Worm (Caenorhabditis elegans) whole organism, L2 larva: ENCODE data around the gene clec-6.

ENCODE experiments used
- C34F6.9 ChIP-seq: fragments of 150-350 bp; optimal IDR thresholded peaks from 2 replicates; lab custom pipeline; 2014; ENCODE audit warnings: missing biosample characterization, missing genetic modification characterization
- F13H6.1 ChIP-seq: sonication (generic microtip); optimal IDR thresholded peaks from 2 replicates; lab custom pipeline; 2016; ENCODE audit warnings: missing genetic modification characterization, missing compliant biosample characterization
- R02D3.7 ChIP-seq: fragments of 150-350 bp; optimal IDR thresholded peaks from 2 replicates; lab custom pipeline; 2014; ENCODE audit warnings: missing biosample characterization, missing genetic modification characterization
- Y55F3AM.14 ChIP-seq: fragments of 200-800 bp; sonication (Bioruptor generic); optimal IDR thresholded peaks from 2 replicates; lab custom pipeline; 2018; ENCODE audit warnings: mild to moderate bottlenecking, missing genetic modification characterization, missing compliant biosample characterization
- ZK546.5 ChIP-seq: sonication (generic microtip); optimal IDR thresholded peaks from 2 replicates; lab custom pipeline; 2017; ENCODE audit warnings: missing biosample characterization, missing genetic modification characterization
- alr-1 ChIP-seq: fragments of 150-350 bp; optimal IDR thresholded peaks from 2 replicates; lab custom pipeline; 2014; ENCODE audit warnings: missing biosample characterization, missing genetic modification characterization
- aly-2 ChIP-seq: fragments of 150-350 bp; optimal IDR thresholded peaks from 2 replicates; lab custom pipeline; 2014; ENCODE audit warnings: missing biosample characterization, missing genetic modification characterization
- ama-1 ChIP-seq: fragments of 150-350 bp; optimal IDR thresholded peaks from 2 replicates; lab custom pipeline; 2018; ENCODE audit warnings: inconsistent platforms
- blmp-1 ChIP-seq: sonication (generic microtip); optimal IDR thresholded peaks from 2 replicates; lab custom pipeline; 2017; ENCODE audit warnings: missing genetic modification characterization, mild to moderate bottlenecking, missing compliant biosample characterization, antibody characterized with exemption, moderate library complexity; ENCODE audit not compliant: insufficient read depth
- ceh-16 ChIP-seq: fragments of 150-350 bp; optimal IDR thresholded peaks from 2 replicates; lab custom pipeline; 2014; ENCODE audit warnings: missing biosample characterization, missing genetic modification characterization
- ceh-82 ChIP-seq: fragments of 150-350 bp; optimal IDR thresholded peaks from 2 replicates; lab custom pipeline; 2014; ENCODE audit warnings: missing biosample characterization, missing genetic modification characterization
- crh-2 ChIP-seq: sonication (generic microtip); optimal IDR thresholded peaks from 2 replicates; lab custom pipeline; 2017; ENCODE audit warnings: missing biosample characterization, missing genetic modification characterization
- dmd-4 ChIP-seq: sonication (generic microtip); optimal IDR thresholded peaks from 2 replicates; lab custom pipeline; 2017; ENCODE audit warnings: missing biosample characterization, missing genetic modification characterization
- egl-27 ChIP-seq: sonication (generic microtip); optimal IDR thresholded peaks from 3 replicates; lab custom pipeline; 2017; ENCODE audit warnings: missing biosample characterization, missing genetic modification reagents, missing genetic modification characterization
- elt-1 ChIP-seq: fragments of 150-350 bp; optimal IDR thresholded peaks from 2 replicates; lab custom pipeline; 2014; ENCODE audit warnings: missing biosample characterization, missing genetic modification characterization
- elt-3 ChIP-seq: sonication (generic microtip); optimal IDR thresholded peaks from 2 replicates; lab custom pipeline; 2017; ENCODE audit warnings: missing biosample characterization, missing genetic modification characterization
- fos-1 ChIP-seq: fragments of 150-350 bp; optimal IDR thresholded peaks from 2 replicates; lab custom pipeline; 2014; ENCODE audit warnings: missing biosample characterization, missing genetic modification characterization
- gmeb-1 ChIP-seq: fragments of 150-350 bp; optimal IDR thresholded peaks from 2 replicates; lab custom pipeline; 2014; ENCODE audit warnings: missing biosample characterization, missing genetic modification characterization
- lin-11 ChIP-seq: fragments of 150-350 bp; sonication (generic microtip); optimal IDR thresholded peaks from 2 replicates; lab custom pipeline; 2014; ENCODE audit warnings: missing biosample characterization, missing genetic modification characterization, inconsistent platforms, mixed read lengths
- lin-13 ChIP-seq: fragments of 150-350 bp; optimal IDR thresholded peaks from 2 replicates; lab custom pipeline; 2014; ENCODE audit warnings: missing biosample characterization, missing genetic modification reagents, missing genetic modification characterization
- lin-39 ChIP-seq: fragments of 150-350 bp; optimal IDR thresholded peaks from 2 replicates; lab custom pipeline; 2014; ENCODE audit warnings: missing biosample characterization, missing genetic modification reagents, missing genetic modification characterization
- lsy-2 ChIP-seq, 2 experiments: fragments of 150-350 bp in 1 of 2; sonication (generic microtip) in 1 of 2; optimal IDR thresholded peaks; 2 replicates each; lab custom pipeline; 2014 to 2017; ENCODE audit warnings: missing biosample characterization in 2 of 2, missing genetic modification characterization in 2 of 2
- mab-5 ChIP-seq: fragments of 150-350 bp; optimal IDR thresholded peaks from 2 replicates; lab custom pipeline; 2014; ENCODE audit warnings: missing biosample characterization, missing genetic modification characterization
- mbf-1 ChIP-seq: sonication (generic microtip); optimal IDR thresholded peaks from 2 replicates; lab custom pipeline; 2017; ENCODE audit warnings: missing biosample characterization, missing genetic modification characterization
- mdl-1 ChIP-seq, 2 experiments: fragments of 150-350 bp in 1 of 2; sonication (generic microtip) in 1 of 2; optimal IDR thresholded peaks; 2 replicates each; lab custom pipeline; 2017; ENCODE audit warnings: missing biosample characterization in 2 of 2, missing genetic modification characterization in 2 of 2
- nhr-10 ChIP-seq: sonication (generic microtip); optimal IDR thresholded peaks from 2 replicates; lab custom pipeline; 2017; ENCODE audit warnings: missing biosample characterization, missing genetic modification characterization
- nhr-11 ChIP-seq: fragments of 150-350 bp; optimal IDR thresholded peaks from 2 replicates; lab custom pipeline; 2014; ENCODE audit warnings: missing biosample characterization, missing genetic modification characterization
- nhr-12 ChIP-seq: fragments of 150-350 bp; optimal IDR thresholded peaks from 2 replicates; lab custom pipeline; 2014; ENCODE audit warnings: missing biosample characterization, missing genetic modification characterization
- nhr-129 ChIP-seq: fragments of 150-350 bp; optimal IDR thresholded peaks from 2 replicates; lab custom pipeline; 2014; ENCODE audit warnings: missing biosample characterization, missing genetic modification characterization
- nhr-21 ChIP-seq: fragments of 150-350 bp; optimal IDR thresholded peaks from 2 replicates; lab custom pipeline; 2014; ENCODE audit warnings: missing biosample characterization, missing genetic modification characterization
- nhr-23 ChIP-seq: fragments of 150-350 bp; optimal IDR thresholded peaks from 2 replicates; lab custom pipeline; 2014; ENCODE audit warnings: missing biosample characterization, missing genetic modification reagents, missing genetic modification characterization
- nhr-237 ChIP-seq: fragments of 150-350 bp; optimal IDR thresholded peaks from 2 replicates; lab custom pipeline; 2014; ENCODE audit warnings: missing biosample characterization, missing genetic modification characterization
- nhr-25 ChIP-seq: fragments of 150-350 bp; sonication (generic microtip); optimal IDR thresholded peaks from 3 replicates; lab custom pipeline; 2014; ENCODE audit warnings: missing biosample characterization, missing genetic modification characterization
- nhr-6 ChIP-seq: fragments of 150-350 bp; optimal IDR thresholded peaks from 2 replicates; lab custom pipeline; 2014; ENCODE audit warnings: missing biosample characterization, missing genetic modification characterization
- nhr-77 ChIP-seq: fragments of 150-350 bp; optimal IDR thresholded peaks from 2 replicates; lab custom pipeline; 2014; ENCODE audit warnings: missing biosample characterization, missing genetic modification characterization
- peb-1 ChIP-seq: fragments of 150-350 bp; optimal IDR thresholded peaks from 2 replicates; lab custom pipeline; 2014; ENCODE audit warnings: missing biosample characterization, missing genetic modification characterization
- sem-4 ChIP-seq: fragments of 150-350 bp; optimal IDR thresholded peaks from 2 replicates; lab custom pipeline; 2014; ENCODE audit warnings: missing biosample characterization, missing genetic modification reagents, missing genetic modification characterization
- skn-1 ChIP-seq: sonication (generic microtip); optimal IDR thresholded peaks from 2 replicates; lab custom pipeline; 2017; ENCODE audit warnings: missing biosample characterization, missing genetic modification characterization
- sma-3 ChIP-seq: sonication (generic microtip); optimal IDR thresholded peaks from 2 replicates; lab custom pipeline; 2016; ENCODE audit warnings: missing genetic modification reagents, missing genetic modification characterization, missing compliant biosample characterization
- sma-9 ChIP-seq, 2 experiments: fragments of 150-350 bp in 1 of 2; sonication (generic microtip) in 1 of 2; optimal IDR thresholded peaks; 2 replicates each; lab custom pipeline; 2014 to 2016; ENCODE audit warnings: missing genetic modification characterization in 2 of 2, mild to moderate bottlenecking in 1 of 2, missing biosample characterization in 1 of 2, missing compliant biosample characterization in 1 of 2, missing genetic modification reagents in 1 of 2, moderate library complexity in 1 of 2
- snpc-4 ChIP-seq: fragments of 150-350 bp; optimal IDR thresholded peaks from 2 replicates; lab custom pipeline; 2014; ENCODE audit warnings: missing biosample characterization, missing genetic modification characterization
- unc-39 ChIP-seq: fragments of 150-350 bp; optimal IDR thresholded peaks from 2 replicates; lab custom pipeline; 2014; ENCODE audit warnings: missing biosample characterization, missing genetic modification characterization
- unc-55 ChIP-seq: fragments of 150-350 bp; sonication (generic microtip); optimal IDR thresholded peaks from 3 replicates; lab custom pipeline; 2014; ENCODE audit warnings: missing biosample characterization, missing genetic modification reagents, missing genetic modification characterization
- unc-62 ChIP-seq: fragments of 150-350 bp; optimal IDR thresholded peaks from 2 replicates; lab custom pipeline; 2014; ENCODE audit warnings: missing biosample characterization, missing genetic modification reagents, missing genetic modification characterization
- zag-1 ChIP-seq: fragments of 150-350 bp; optimal IDR thresholded peaks from 2 replicates; lab custom pipeline; 2014; ENCODE audit warnings: missing biosample characterization, missing genetic modification characterization
- ztf-1 ChIP-seq: fragments of 200-800 bp; sonication (Bioruptor generic); conservative IDR thresholded peaks from 2 replicates; pipeline ENCODE4 v1.3.6; 2022; ENCODE audit warnings: missing genetic modification characterization, missing compliant biosample characterization
- ztf-11 ChIP-seq: sonication (generic microtip); optimal IDR thresholded peaks from 2 replicates; lab custom pipeline; 2017; ENCODE audit warnings: missing biosample characterization, missing genetic modification characterization
- ztf-4 ChIP-seq: fragments of 150-350 bp; optimal IDR thresholded peaks from 2 replicates; lab custom pipeline; 2014; ENCODE audit warnings: missing biosample characterization, missing genetic modification characterization

The clec-6 gene

ce11 chrIII:4900260-4900659, 13.0 kb upstream of the clec-6 start, which contains the start of gene tag-340:
Gene tag-340, plus strand, starts transcription at chrIII:4900508.
- no peak for TF ChIP-seq skn-1 (tag; lab: Kevin White, UChicago)
- no peak for TF ChIP-seq Y55F3AM.14 (GFP tag; lab: Kevin White, UChicago)
- TF ChIP-seq blmp-1 (tag; lab: Kevin White, UChicago): no peak
- TF ChIP-seq fos-1 (tag; lab: Kevin White, UChicago): peak; percentile 28
- TF ChIP-seq, all 48 proteins: peak for 1

- TF ChIP-seq nhr-21 (tag; lab: Kevin White, UChicago) (peak; percentile 99), fos-1 (tag; lab: Kevin White, UChicago) (peak; percentile 100), ztf-11 (tag; lab: Kevin White, UChicago) (no peak), lsy-2 (tag; optimal IDR thresholded peaks at IDR 0.05; lab: Kevin White, UChicago) (peak; percentile 94 to 97), nhr-129 (peak; percentile 99), nhr-25 (tag; lab: Kevin White, UChicago) (peak; percentile 99), gmeb-1 (tag; lab: Kevin White, UChicago) (peak; percentile 93), mdl-1 (tag; optimal IDR thresholded peaks at IDR 0.05; lab: Kevin White, UChicago) (peak; percentile 94 to 99), nhr-237 (peak; percentile 87), egl-27 (tag; lab: Kevin White, UChicago) (peak; percentile 98), nhr-23 (tag; lab: Kevin White, UChicago) (no peak), nhr-12 (peak; percentile 65), dmd-4 (tag; lab: Kevin White, UChicago) (peak; percentile 68), Y55F3AM.14 (GFP tag; lab: Kevin White, UChicago) (peak; percentile 99), lin-13 (GFP tag; lab: Kevin White, UChicago) (peak; percentile 98), R02D3.7 (tag; lab: Kevin White, UChicago) (peak; percentile 69), ceh-16 (peak; percentile 99), aly-2 (no peak), skn-1 (tag; lab: Kevin White, UChicago) (peak; percentile 41), ama-1 (lab: Kevin White, UChicago) (peak; percentile 36), sem-4 (peak; percentile 99), ceh-82 (tag; lab: Kevin White, UChicago) (peak; percentile 92), sma-9 (GFP tag; optimal IDR thresholded peaks at IDR 0.05; lab: Kevin White, UChicago) (peak; percentile 99), sma-9 (tag; optimal IDR thresholded peaks at IDR 0.05; lab: Kevin White, UChicago) (no peak), nhr-10 (tag; lab: Kevin White, UChicago) (peak; percentile 86), alr-1 (tag; lab: Kevin White, UChicago) (peak; percentile 67), snpc-4 (tag; lab: Kevin White, UChicago) (peak; percentile 89), blmp-1 (tag; lab: Kevin White, UChicago) (peak; percentile 99), C34F6.9 (tag; lab: Kevin White, UChicago) (peak; percentile 99), mbf-1 (tag; lab: Kevin White, UChicago) (no peak), peb-1 (tag; lab: Kevin White, UChicago) (peak; percentile 41), unc-55 (GFP tag; lab: Kevin White, UChicago) (peak; percentile 99), mab-5 (tag; lab: Kevin White, UChicago) (peak; percentile 96), ztf-4 (peak; percentile 99), lin-39 (tag; lab: Kevin White, UChicago) (peak; percentile 77), unc-62 (GFP tag; lab: Kevin White, UChicago) (peak; percentile 95), zag-1 (peak; percentile 98), unc-39 (tag; lab: Kevin White, UChicago) (no peak), ztf-1 (GFP tag; lab: Robert Waterston, UW) (0 out of 2 replicates have a peak, but pooled peaks have one; percentile 58), crh-2 (tag; lab: Kevin White, UChicago) (peak; percentile 99), sma-3 (peak; percentile 100), elt-1 (peak; percentile 19), nhr-77 (tag; lab: Kevin White, UChicago) (peak; percentile 89), ZK546.5 (tag; lab: Kevin White, UChicago) (peak; percentile 88), nhr-11 (tag; lab: Kevin White, UChicago) (no peak), F13H6.1 (tag; lab: Kevin White, UChicago) (peak; percentile 100), elt-3 (tag; lab: Kevin White, UChicago) (no peak), lin-11 (tag; lab: Kevin White, UChicago) (peak; percentile 99), nhr-6 (tag; lab: Kevin White, UChicago) (peak; percentile 97)
Measured at ce11 chrIII:4899728-4900127, 12.5 kb upstream of the clec-6 start.
